Fruit fly (Drosophila melanogaster) whole organism, embryonic: ENCODE data around the gene Patj.

ENCODE experiments used
- Bdp1 ChIP-seq: fragments of 200-800 bp; sonication (Bioruptor generic); optimal IDR thresholded peaks from 3 replicates; lab custom pipeline; 2016; ENCODE audit warnings: missing biosample characterization, missing genetic modification characterization
- CG10274 ChIP-seq: fragments of 200-800 bp; sonication (Bioruptor generic); optimal IDR thresholded peaks from 3 replicates; lab custom pipeline; 2017; ENCODE audit warnings: missing biosample characterization, mild to moderate bottlenecking, missing genetic modification characterization
- CG11398 ChIP-seq: fragments of 200-800 bp; sonication (Bioruptor generic); optimal IDR thresholded peaks from 2 replicates; lab custom pipeline; 2016; ENCODE audit warnings: missing biosample characterization, missing genetic modification characterization
- CG11504 ChIP-seq: fragments of 200-800 bp; sonication (Bioruptor generic); optimal IDR thresholded peaks from 3 replicates; lab custom pipeline; 2019; ENCODE audit warnings: missing biosample characterization, mild to moderate bottlenecking, missing genetic modification characterization, moderate library complexity
- CG11695 ChIP-seq: fragments of 200-800 bp; sonication (Bioruptor generic); IDR thresholded peaks from 3 replicates; pipeline ENCODE4 v1.3.6; 2022; ENCODE audit warnings: missing biosample characterization, missing genetic modification characterization
- CG15269 ChIP-seq: fragments of 200-800 bp; sonication (Bioruptor generic); optimal IDR thresholded peaks from 2 replicates; lab custom pipeline; 2018; ENCODE audit warnings: missing biosample characterization, mild to moderate bottlenecking, missing genetic modification characterization, moderate library complexity
- CG16815 ChIP-seq: fragments of 200-800 bp; sonication (Bioruptor generic); optimal IDR thresholded peaks from 3 replicates; lab custom pipeline; 2017; ENCODE audit warnings: missing biosample characterization, mild to moderate bottlenecking, missing genetic modification characterization
- CG17359 ChIP-seq: fragments of 200-800 bp; sonication (Bioruptor generic); optimal IDR thresholded peaks from 3 replicates; lab custom pipeline; 2018; ENCODE audit warnings: missing biosample characterization, mild to moderate bottlenecking, missing genetic modification characterization, moderate library complexity
- CG17361 ChIP-seq: fragments of 200-800 bp; sonication (Bioruptor generic); IDR thresholded peaks from 3 replicates; pipeline ENCODE4 v1.3.6; 2022; ENCODE audit warnings: missing biosample characterization, missing genetic modification characterization
- CG18011 ChIP-seq: fragments of 200-800 bp; sonication (Bioruptor generic); optimal IDR thresholded peaks from 2 replicates; lab custom pipeline; 2017; ENCODE audit warnings: missing biosample characterization, missing genetic modification characterization, mild to moderate bottlenecking, moderate library complexity, missing genotype
- CG2889 ChIP-seq: fragments of 200-800 bp; sonication (Bioruptor generic); IDR thresholded peaks from 3 replicates; pipeline ENCODE4 v1.3.6; 2022; ENCODE audit warnings: missing biosample characterization, missing genetic modification characterization
- CG3065 ChIP-seq: fragments of 200-800 bp; sonication (Bioruptor generic); optimal IDR thresholded peaks from 2 replicates; lab custom pipeline; 2016; ENCODE audit warnings: missing biosample characterization, missing genetic modification characterization
- CG32772 ChIP-seq: fragments of 200-800 bp; sonication (Bioruptor generic); IDR thresholded peaks from 2 replicates; pipeline ENCODE4 v1.3.6; 2022; ENCODE audit warnings: missing biosample characterization, missing genetic modification characterization
- CG3995 ChIP-seq: fragments of 200-800 bp; sonication (Bioruptor generic); optimal IDR thresholded peaks from 3 replicates; lab custom pipeline; 2016; ENCODE audit warnings: missing biosample characterization, missing genetic modification characterization
- CG5245 ChIP-seq: fragments of 200-800 bp; sonication (Bioruptor generic); optimal IDR thresholded peaks from 3 replicates; lab custom pipeline; 2016; ENCODE audit warnings: missing biosample characterization, missing genetic modification characterization
- CG7357 ChIP-seq: fragments of 200-800 bp; sonication (Bioruptor generic); IDR thresholded peaks from 3 replicates; pipeline ENCODE4 v1.3.6; 2022; ENCODE audit warnings: missing biosample characterization, missing genetic modification characterization
- CG7963 ChIP-seq: fragments of 200-800 bp; sonication (Bioruptor generic); IDR thresholded peaks from 3 replicates; pipeline ENCODE4 v1.3.6; 2022; ENCODE audit warnings: missing biosample characterization, missing genetic modification characterization; ENCODE audit not compliant: partially characterized antibody
- CG7987 ChIP-seq: fragments of 200-800 bp; sonication (Bioruptor generic); optimal IDR thresholded peaks from 2 replicates; lab custom pipeline; 2018; ENCODE audit warnings: missing biosample characterization, mild to moderate bottlenecking, missing genetic modification characterization, moderate library complexity
- CG8089 ChIP-seq: fragments of 200-800 bp; sonication (Bioruptor generic); optimal IDR thresholded peaks from 3 replicates; lab custom pipeline; 2016; ENCODE audit warnings: missing biosample characterization, missing genetic modification characterization
- CG8478 ChIP-seq: fragments of >200 bp; optimal IDR thresholded peaks from 2 replicates; lab custom pipeline; 2018
- CG9215 ChIP-seq: fragments of 200-800 bp; sonication (Bioruptor generic); IDR thresholded peaks from 2 replicates; pipeline ENCODE4 v1.3.6; 2022; ENCODE audit warnings: missing biosample characterization, missing genetic modification characterization
- CG9817 ChIP-seq: fragments of 200-800 bp; sonication (Bioruptor generic); optimal IDR thresholded peaks from 2 replicates; lab custom pipeline; 2018; ENCODE audit warnings: missing biosample characterization, mild to moderate bottlenecking, missing genetic modification characterization, moderate library complexity
- CTCF ChIP-seq: fragments of 200-800 bp; sonication (Bioruptor generic); optimal IDR thresholded peaks from 2 replicates; lab custom pipeline; 2017; ENCODE audit warnings: missing biosample characterization, mild to moderate bottlenecking, missing genetic modification characterization, moderate library complexity
- Deaf1 ChIP-seq: fragments of 200-800 bp; optimal IDR thresholded peaks from 3 replicates; lab custom pipeline; 2019; ENCODE audit warnings: missing biosample characterization, mild to moderate bottlenecking, missing genetic modification characterization, moderate library complexity
- Dfd ChIP-seq, 2 experiments: fragments of >200 bp; optimal IDR thresholded peaks; 2 replicates each; lab custom pipeline; 2017; ENCODE audit warnings: missing biosample characterization in 2 of 2, missing genetic modification characterization in 2 of 2
- Eip74EF ChIP-seq, 2 experiments: fragments of 200-800 bp in 1 of 2; fragments of >200 bp in 1 of 2; sonication (Bioruptor generic) in 1 of 2; optimal IDR thresholded peaks; 2 replicates each; lab custom pipeline; 2017 to 2019; ENCODE audit warnings: missing biosample characterization in 2 of 2, missing genetic modification characterization in 2 of 2, mild to moderate bottlenecking in 1 of 2, moderate library complexity in 1 of 2
- H15 ChIP-seq: fragments of 200-800 bp; sonication (Bioruptor generic); IDR thresholded peaks from 3 replicates; pipeline ENCODE4 v1.3.6; 2022; ENCODE audit warnings: missing biosample characterization, missing genetic modification characterization
- Kr ChIP-seq: fragments of 200-800 bp; sonication (Bioruptor generic); optimal IDR thresholded peaks from 2 replicates; lab custom pipeline; 2017; ENCODE audit warnings: missing biosample characterization, mild to moderate bottlenecking, missing genetic modification characterization
- Lim3 ChIP-seq: fragments of 200-800 bp; sonication (Bioruptor generic); IDR thresholded peaks from 2 replicates; pipeline ENCODE4 v1.3.6; 2022; ENCODE audit warnings: missing biosample characterization, missing genetic modification characterization
- MBD-R2 ChIP-seq: fragments of 200-800 bp; sonication (Bioruptor generic); IDR thresholded peaks from 2 replicates; pipeline ENCODE4 v1.3.6; 2022; ENCODE audit warnings: missing biosample characterization, missing genetic modification characterization
- MTF-1 ChIP-seq: fragments of 200-800 bp; sonication (Bioruptor generic); optimal IDR thresholded peaks from 2 replicates; lab custom pipeline; 2018; ENCODE audit warnings: missing biosample characterization, mild to moderate bottlenecking, missing genetic modification characterization, borderline replicate concordance
- Mrtf ChIP-seq: fragments of 200-800 bp; sonication (Bioruptor generic); IDR thresholded peaks from 3 replicates; pipeline ENCODE4 v1.3.6; 2022; ENCODE audit warnings: missing biosample characterization, missing genetic modification characterization
- Oli ChIP-seq: fragments of 200-800 bp; sonication (Bioruptor generic); optimal IDR thresholded peaks from 2 replicates; lab custom pipeline; 2018; ENCODE audit warnings: missing biosample characterization, mild to moderate bottlenecking, missing genetic modification characterization, moderate library complexity
- Rx ChIP-seq: fragments of 200-800 bp; sonication (Bioruptor generic); IDR thresholded peaks from 2 replicates; pipeline ENCODE4 v1.3.6; 2022; ENCODE audit warnings: missing biosample characterization, missing genetic modification characterization
- TFAM ChIP-seq: fragments of 200-800 bp; sonication (Bioruptor generic); optimal IDR thresholded peaks from 2 replicates; lab custom pipeline; 2017; ENCODE audit warnings: missing biosample characterization, missing genetic modification characterization, inconsistent platforms
- ac ChIP-seq: fragments of 200-800 bp; sonication (Bioruptor generic); optimal IDR thresholded peaks from 3 replicates; lab custom pipeline; 2017; ENCODE audit warnings: missing biosample characterization, mild to moderate bottlenecking, missing genetic modification characterization
- ara ChIP-seq: fragments of 200-800 bp; sonication (Bioruptor generic); IDR thresholded peaks from 2 replicates; pipeline ENCODE4 v1.3.6; 2022; ENCODE audit warnings: missing biosample characterization, missing genetic modification characterization
- az2 ChIP-seq: fragments of 200-800 bp; sonication (Bioruptor generic); optimal IDR thresholded peaks from 3 replicates; lab custom pipeline; 2016; ENCODE audit warnings: missing biosample characterization, missing genetic modification characterization
- btn ChIP-seq: fragments of 200-800 bp; sonication (Bioruptor generic); optimal IDR thresholded peaks from 2 replicates; lab custom pipeline; 2016; ENCODE audit warnings: missing biosample characterization, missing genetic modification characterization
- corto ChIP-seq: fragments of 200-800 bp; sonication (Bioruptor generic); optimal IDR thresholded peaks from 2 replicates; lab custom pipeline; 2016; ENCODE audit warnings: missing biosample characterization, mild to moderate bottlenecking, missing genetic modification characterization, moderate library complexity
- dm ChIP-seq: fragments of 200-800 bp; sonication (Bioruptor generic); optimal IDR thresholded peaks from 3 replicates; lab custom pipeline; 2016; ENCODE audit warnings: missing biosample characterization, missing genetic modification characterization
- ken ChIP-seq: fragments of 200-800 bp; sonication (Bioruptor generic); IDR thresholded peaks from 3 replicates; pipeline ENCODE4 v1.3.6; 2022; ENCODE audit warnings: missing biosample characterization, missing genetic modification characterization
- lbe ChIP-seq: fragments of 200-800 bp; sonication (Bioruptor generic); optimal IDR thresholded peaks from 2 replicates; lab custom pipeline; 2016; ENCODE audit warnings: missing biosample characterization, mild to moderate bottlenecking, missing genetic modification characterization
- lov ChIP-seq, 2 experiments: fragments of 200-800 bp in 1 of 2; fragments of >200 bp in 1 of 2; sonication (Bioruptor generic) in 1 of 2; IDR thresholded peaks in 1 of 2; optimal IDR thresholded peaks in 1 of 2; 2 replicates in 1 of 2; 3 replicates in 1 of 2; pipeline versions ENCODE4 v1.3.6 to Lab custom; 2017 to 2022; ENCODE audit warnings: missing biosample characterization in 1 of 2, missing genetic modification characterization in 1 of 2
- nau ChIP-seq: fragments of 200-800 bp; sonication (Bioruptor generic); optimal IDR thresholded peaks from 3 replicates; lab custom pipeline; 2017; ENCODE audit warnings: missing biosample characterization, mild to moderate bottlenecking, missing genetic modification characterization, missing genetic modification reagents
- pho ChIP-seq: fragments of 200-800 bp; sonication (Bioruptor generic); optimal IDR thresholded peaks from 2 replicates; lab custom pipeline; 2016; ENCODE audit warnings: missing biosample characterization, missing genetic modification characterization
- slbo ChIP-seq: fragments of 200-800 bp; sonication (Bioruptor generic); IDR thresholded peaks from 2 replicates; pipeline ENCODE4 v1.3.6; 2022; ENCODE audit warnings: missing biosample characterization, missing genetic modification characterization
- trem ChIP-seq: fragments of 200-800 bp; optimal IDR thresholded peaks from 3 replicates; lab custom pipeline; 2019; ENCODE audit warnings: missing biosample characterization, mild to moderate bottlenecking, missing genetic modification characterization, moderate library complexity
- unc-4 ChIP-seq: fragments of 200-800 bp; sonication (Bioruptor generic); IDR thresholded peaks from 2 replicates; pipeline ENCODE4 v1.3.6; 2022; ENCODE audit warnings: missing biosample characterization, missing genetic modification characterization; ENCODE audit not compliant: partially characterized antibody
- zf30C ChIP-seq: fragments of 200-800 bp; sonication (Bioruptor generic); optimal IDR thresholded peaks from 3 replicates; lab custom pipeline; 2018; ENCODE audit warnings: missing biosample characterization, mild to moderate bottlenecking, missing genetic modification characterization

The Patj gene

dm6 chr3L:1794943-1795696 lies 3.5 kb upstream of the Patj start, which contains the start of the genes alpha-Spec, dlt and Cdc37 (continued):
- TF ChIP-seq Dfd (GFP tag; optimal IDR thresholded peaks at IDR 0.05; lab: Kevin White, UChicago) (no peak), CG17361 (GFP tag; lab: Robert Waterston, UW) (no peak), CG5245 (GFP tag; lab: Kevin White, UChicago) (peak; percentile 11), CG7987 (GFP tag; lab: Kevin White, UChicago) (no peak), Eip74EF (GFP tag; optimal IDR thresholded peaks at IDR 0.05; lab: Kevin White, UChicago) (no peak), CG16815 (GFP tag; lab: Kevin White, UChicago) (no peak), Kr (GFP tag; lab: Kevin White, UChicago) (no peak), CG9215 (GFP tag; lab: Robert Waterston, UW) (no peak), CG10274 (GFP tag; lab: Kevin White, UChicago) (no peak), Mrtf (GFP tag; lab: Robert Waterston, UW) (no peak), CG2889 (GFP tag; lab: Robert Waterston, UW) (no peak), dm (GFP tag; lab: Kevin White, UChicago) (no peak), az2 (GFP tag; lab: Kevin White, UChicago) (no peak), CG7357 (GFP tag; lab: Robert Waterston, UW) (no peak), CG8089 (GFP tag; lab: Kevin White, UChicago) (peak; percentile 9), CG32772 (GFP tag; lab: Robert Waterston, UW) (peak; percentile 12; the same call in 1 of the 2 replicates), trem (tag; lab: Kevin White, UChicago) (peak; percentile 92), lbe (GFP tag; lab: Kevin White, UChicago) (no peak), CG11695 (no peak), CG9817 (tag; lab: Kevin White, UChicago) (no peak), zf30C (no peak), CG17359 (tag; lab: Kevin White, UChicago) (peak; percentile 20), MTF-1 (peak; percentile 15), Lim3 (no peak), corto (GFP tag; lab: Kevin White, UChicago) (no peak), nau (GFP tag; lab: Kevin White, UChicago) (no peak), Oli (tag; lab: Kevin White, UChicago) (no peak), btn (GFP tag; lab: Kevin White, UChicago) (no peak), CG8478 (lab: Kevin White, UChicago) (no peak), MBD-R2 (peak; percentile 29; the same call in 1 of the 2 replicates), pho (GFP tag; lab: Kevin White, UChicago) (no peak), TFAM (GFP tag; lab: Kevin White, UChicago) (no peak), H15 (GFP tag; lab: Robert Waterston, UW) (no peak), CG11398 (GFP tag; lab: Kevin White, UChicago) (no peak), CTCF (GFP tag; lab: Kevin White, UChicago) (peak; percentile 95), CG3995 (peak; percentile 52), Deaf1 (tag; lab: Kevin White, UChicago) (peak; percentile 46), ac (GFP tag; lab: Kevin White, UChicago) (no peak), lov (optimal IDR thresholded peaks at IDR 0.05; lab: Kevin White, UChicago) (no peak), lov (GFP tag; IDR thresholded peaks at IDR 0.05; lab: Robert Waterston, UW) (no peak), CG11504 (no peak), CG3065 (GFP tag; lab: Kevin White, UChicago) (no peak), CG18011 (GFP tag; lab: Kevin White, UChicago) (no peak), ken (GFP tag; lab: Robert Waterston, UW) (no peak), unc-4 (GFP tag; lab: Robert Waterston, UW) (peak; percentile 82), ara (GFP tag; lab: Robert Waterston, UW) (no peak), Rx (no peak), slbo (GFP tag; lab: Robert Waterston, UW) (peak; percentile 16; the same call in 1 of the 2 replicates), CG7963 (peak; percentile 79), Bdp1 (GFP tag; lab: Kevin White, UChicago) (no peak), CG15269 (tag; lab: Kevin White, UChicago) (no peak)
